Fruit fly (Drosophila melanogaster): Measurements from ENCODE around the gene Atg16.

DNA sequence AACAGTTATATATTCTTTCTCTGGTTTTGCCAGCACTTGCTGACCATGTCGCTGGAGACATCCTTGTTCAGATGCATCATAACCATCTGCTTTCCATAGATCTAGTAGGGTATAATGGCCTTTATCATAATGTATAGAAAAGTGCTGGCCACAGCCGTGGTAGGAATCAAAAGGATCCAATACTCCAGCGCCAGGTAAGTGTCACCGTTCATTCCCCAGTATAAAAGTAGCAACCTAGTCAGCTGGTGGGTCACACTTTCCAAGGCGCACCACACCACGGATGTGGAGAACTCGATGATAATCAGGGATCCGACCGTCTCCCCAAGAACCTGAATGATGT is 779 bp upstream of the Atg16 start, which contains the start of gene Prtl99C:
- no peak for TF ChIP-seq insv (optimal IDR thresholded peaks at IDR 0.05)
- no peak for TF ChIP-seq h (optimal IDR thresholded peaks at IDR 0.05)
- no peak for TF ChIP-seq Sin3A (optimal IDR thresholded peaks at IDR 0.05)
- TF ChIP-seq psq (optimal IDR thresholded peaks at IDR 0.05) = no peak
- TF ChIP-seq Myc (optimal IDR thresholded peaks at IDR 0.05) = no peak
